Fruit fly (Drosophila melanogaster) Kc167 (cell line): ENCODE results near the gene Nep2.

ENCODE experiments used
- Myc ChIP-seq: fragments of >200 bp; optimal IDR thresholded peaks from 2 replicates; lab custom pipeline; 2017; ENCODE audit warnings: missing external identifiers
- Sin3A ChIP-seq: fragments of >200 bp; optimal IDR thresholded peaks from 2 replicates; lab custom pipeline; 2018; ENCODE audit warnings: missing external identifiers
- h ChIP-seq: fragments of >200 bp; optimal IDR thresholded peaks from 3 replicates; lab custom pipeline; 2018; ENCODE audit warnings: missing external identifiers
- insv ChIP-seq: fragments of >200 bp; optimal IDR thresholded peaks from 3 replicates; lab custom pipeline; 2018; ENCODE audit warnings: missing external identifiers
- psq ChIP-seq: fragments of >200 bp; optimal IDR thresholded peaks from 2 replicates; lab custom pipeline; 2017; ENCODE audit warnings: missing external identifiers
- ttk ChIP-seq: sonication (Bioruptor generic); optimal IDR thresholded peaks from 2 replicates; lab custom pipeline; 2017; ENCODE audit warnings: missing external identifiers

Nep2 gene

dm6 chr3R:4676981-4677665 lies 54.6 kb downstream of the Nep2 start:
- no peak for TF ChIP-seq ttk (lab: Kevin White, UChicago)
- TF ChIP-seq h (lab: Kevin White, UChicago), result no peak
- TF ChIP-seq Sin3A (lab: Kevin White, UChicago), result no peak
- TF ChIP-seq psq (lab: Kevin White, UChicago), result no peak
- TF ChIP-seq insv (lab: Kevin White, UChicago), result no peak
- no peak for TF ChIP-seq Myc (lab: Kevin White, UChicago)
